Fruit fly (Drosophila melanogaster): ENCODE results near the gene CG3558.

The CG3558 gene

DNA sequence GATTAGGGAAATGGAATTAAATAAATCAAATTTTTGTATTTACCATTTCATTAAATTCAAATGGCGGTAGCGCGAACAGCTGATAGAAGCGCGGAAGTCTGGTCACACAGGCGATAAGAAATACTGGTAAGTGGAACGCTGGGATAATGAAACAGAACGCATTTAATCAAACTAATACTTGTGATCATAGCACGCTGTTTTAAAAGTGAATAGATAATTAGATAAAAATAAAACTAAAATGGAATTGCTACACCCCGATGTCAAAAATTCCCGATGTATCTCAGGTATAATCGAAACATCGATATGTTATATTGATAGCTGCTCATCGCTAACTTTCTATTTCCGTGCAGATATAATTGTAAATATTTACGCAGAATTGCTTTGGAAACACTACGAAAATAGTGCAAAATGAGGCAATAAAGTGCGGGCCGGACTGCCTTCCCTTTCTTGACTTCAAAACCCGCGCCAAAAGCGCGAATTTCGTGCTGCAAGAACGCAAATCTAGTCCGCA, at the start of gene CG3558, which contains the start of gene okr:
Gene CG3558 (plus strand): TSS at position 207 of the 511 bp plus-strand sequence.
Gene okr (minus strand): TSS at position 96 of the 511 bp plus-strand sequence.
- TF ChIP-seq Dll (optimal IDR thresholded peaks at IDR 0.05) (no peak), pan (optimal IDR thresholded peaks at IDR 0.05) (no peak), EcR (GFP tag; optimal IDR thresholded peaks at IDR 0.05) (no peak), usp (GFP tag; optimal IDR thresholded peaks at IDR 0.05) (no peak), psq (optimal IDR thresholded peaks at IDR 0.05) (no peak), CG8478 (optimal IDR thresholded peaks at IDR 0.05) (no peak)

DNA sequence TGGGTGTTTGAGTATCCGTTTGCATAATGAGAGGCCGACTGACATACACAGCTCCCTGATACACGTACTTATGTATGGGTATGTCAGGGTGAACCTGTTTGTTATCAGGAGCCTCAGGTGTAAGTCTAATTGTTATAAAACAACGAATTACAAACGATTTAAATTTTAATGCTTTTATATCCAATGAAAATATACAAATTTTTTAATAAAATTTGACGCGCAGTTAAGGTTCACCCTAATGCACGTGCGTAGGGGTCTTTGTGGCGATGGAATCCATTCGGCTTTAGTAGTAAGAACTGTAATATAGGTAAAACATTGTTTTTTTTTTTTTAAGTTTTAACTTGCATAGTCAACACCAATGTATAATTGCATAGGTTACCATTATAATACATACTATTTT, 48.2 kb upstream of the CG3558 start:
- TF ChIP-seq EcR (GFP tag; optimal IDR thresholded peaks at IDR 0.05) (no peak), usp (GFP tag; optimal IDR thresholded peaks at IDR 0.05) (no peak)

DNA sequence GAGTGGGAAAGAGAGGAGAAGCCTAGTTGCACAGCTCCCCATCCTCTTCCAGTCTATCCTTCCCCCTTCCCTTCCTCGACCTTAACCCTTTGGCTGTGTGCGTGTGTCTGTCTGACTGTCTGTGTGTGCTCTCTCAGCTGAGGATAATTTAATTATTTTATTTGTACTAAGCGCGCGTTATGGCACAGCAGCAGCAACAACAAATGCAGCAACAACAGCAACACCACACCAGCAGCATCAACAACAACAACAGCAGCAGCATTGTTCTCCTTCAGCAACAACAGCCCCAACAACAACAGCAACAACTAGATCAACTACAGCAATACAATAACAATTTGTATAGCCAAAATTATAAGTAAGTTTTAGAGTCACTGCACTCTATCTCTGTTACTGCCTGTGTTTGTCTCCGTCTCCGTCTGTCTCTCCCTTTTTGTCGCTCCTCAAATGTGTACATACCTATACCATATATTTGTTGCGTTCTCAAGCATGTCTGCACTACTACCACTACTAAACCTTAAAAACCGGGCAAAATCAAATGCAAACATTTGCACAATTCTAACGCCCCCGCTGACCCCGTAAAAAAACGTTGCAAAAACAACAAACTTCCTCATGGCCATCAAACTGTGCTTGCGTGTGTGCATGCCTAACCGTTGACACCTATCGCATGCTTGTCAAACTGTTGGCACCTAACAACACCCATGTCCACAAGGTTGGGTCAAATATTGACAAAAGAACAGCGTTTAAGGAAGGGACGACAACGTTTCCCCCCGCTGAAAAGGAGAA, 47.0 kb upstream of the CG3558 start:
- TF ChIP-seq pan (optimal IDR thresholded peaks at IDR 0.05) (no peak), EcR (GFP tag; optimal IDR thresholded peaks at IDR 0.05) (no peak), Dll (optimal IDR thresholded peaks at IDR 0.05) (no peak), usp (GFP tag; optimal IDR thresholded peaks at IDR 0.05) (no peak)

DNA sequence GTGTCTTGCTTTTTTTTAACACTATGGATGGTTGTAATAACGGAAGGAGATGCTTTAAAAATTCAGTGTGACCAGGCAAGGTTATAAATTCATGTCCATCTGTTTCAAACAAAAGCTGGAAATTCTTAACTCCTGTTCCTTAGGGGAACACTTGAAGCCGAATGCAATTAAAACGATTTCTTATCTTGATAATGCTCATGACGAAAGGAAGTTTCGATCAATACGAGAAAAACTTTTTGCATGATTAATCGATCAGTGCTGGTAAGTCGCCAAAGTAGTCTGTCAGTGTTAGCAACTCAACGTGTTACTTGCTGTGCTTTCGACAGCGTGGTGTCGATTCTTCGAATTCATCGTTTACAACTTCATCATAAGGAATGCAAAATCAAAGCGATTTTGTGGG, 38.2 kb upstream of the CG3558 start, which contains the start of gene Rbp9:
Gene Rbp9 (plus strand): TSS at position 291 of the 400 bp plus-strand sequence.
- TF ChIP-seq pan (optimal IDR thresholded peaks at IDR 0.05) (no peak), CG8478 (optimal IDR thresholded peaks at IDR 0.05) (no peak), psq (optimal IDR thresholded peaks at IDR 0.05) (no peak), usp (GFP tag; optimal IDR thresholded peaks at IDR 0.05) (no peak), EcR (GFP tag; optimal IDR thresholded peaks at IDR 0.05) (no peak), Dll (optimal IDR thresholded peaks at IDR 0.05) (no peak)

DNA sequence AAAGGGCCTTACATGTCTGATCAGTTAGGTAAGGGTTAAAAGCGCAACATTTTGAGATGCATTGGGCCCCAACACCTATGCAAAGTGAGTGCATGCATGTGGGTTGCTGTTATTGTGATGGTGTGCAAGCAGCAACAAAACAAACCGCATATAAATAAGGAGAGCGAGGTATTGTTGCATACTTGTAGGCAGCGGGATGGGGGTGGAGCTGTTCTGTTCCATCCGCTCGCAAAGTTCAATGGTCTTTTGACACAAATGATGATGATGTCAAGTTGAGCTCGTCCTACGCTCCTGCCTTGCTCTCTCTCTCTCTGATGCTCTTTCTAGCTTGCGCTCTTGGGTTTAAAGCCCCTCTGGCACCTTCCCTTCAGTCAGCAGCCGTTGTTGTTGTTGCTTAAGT, 37.0 kb upstream of the CG3558 start:
- TF ChIP-seq psq (optimal IDR thresholded peaks at IDR 0.05) (no peak), Dll (optimal IDR thresholded peaks at IDR 0.05) (peak; percentile 46), pan (optimal IDR thresholded peaks at IDR 0.05) (no peak), CG8478 (optimal IDR thresholded peaks at IDR 0.05) (peak; percentile 6), EcR (GFP tag; optimal IDR thresholded peaks at IDR 0.05) (peak in 1 of 2 experiments; percentile 90)

DNA sequence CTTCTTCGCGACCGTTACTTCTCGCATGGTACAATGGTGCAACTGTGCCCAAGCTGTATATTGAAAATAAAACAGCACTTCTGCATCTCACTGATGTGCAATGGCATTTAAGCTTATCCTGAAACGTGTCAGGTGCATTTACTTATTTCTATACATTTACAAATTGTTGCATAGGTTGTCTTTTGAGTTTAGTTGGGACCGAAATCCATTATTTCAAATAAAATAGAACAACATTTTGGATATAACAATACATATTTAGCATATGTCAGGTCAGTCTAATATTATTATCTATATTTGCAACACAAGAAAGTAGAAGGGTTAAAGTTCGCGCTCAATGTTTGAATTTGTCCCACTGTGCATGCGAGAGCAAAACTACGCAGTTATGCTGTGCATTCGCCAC, 36.3 kb upstream of the CG3558 start:
- TF ChIP-seq EcR (GFP tag; optimal IDR thresholded peaks at IDR 0.05) = no peak
- no peak for TF ChIP-seq usp (GFP tag; optimal IDR thresholded peaks at IDR 0.05)
- no peak for TF ChIP-seq psq (optimal IDR thresholded peaks at IDR 0.05)
- TF ChIP-seq CG8478 (optimal IDR thresholded peaks at IDR 0.05) = no peak

- TF ChIP-seq pan (optimal IDR thresholded peaks at IDR 0.05) (no peak), Dll (optimal IDR thresholded peaks at IDR 0.05) (no peak), EcR (GFP tag; optimal IDR thresholded peaks at IDR 0.05) (no peak), CG8478 (optimal IDR thresholded peaks at IDR 0.05) (no peak), psq (optimal IDR thresholded peaks at IDR 0.05) (no peak), usp (GFP tag; optimal IDR thresholded peaks at IDR 0.05) (no peak)
These were observed 35.7 kb upstream of the CG3558 start for dm6 chr2L:2956992-2957391.

DNA sequence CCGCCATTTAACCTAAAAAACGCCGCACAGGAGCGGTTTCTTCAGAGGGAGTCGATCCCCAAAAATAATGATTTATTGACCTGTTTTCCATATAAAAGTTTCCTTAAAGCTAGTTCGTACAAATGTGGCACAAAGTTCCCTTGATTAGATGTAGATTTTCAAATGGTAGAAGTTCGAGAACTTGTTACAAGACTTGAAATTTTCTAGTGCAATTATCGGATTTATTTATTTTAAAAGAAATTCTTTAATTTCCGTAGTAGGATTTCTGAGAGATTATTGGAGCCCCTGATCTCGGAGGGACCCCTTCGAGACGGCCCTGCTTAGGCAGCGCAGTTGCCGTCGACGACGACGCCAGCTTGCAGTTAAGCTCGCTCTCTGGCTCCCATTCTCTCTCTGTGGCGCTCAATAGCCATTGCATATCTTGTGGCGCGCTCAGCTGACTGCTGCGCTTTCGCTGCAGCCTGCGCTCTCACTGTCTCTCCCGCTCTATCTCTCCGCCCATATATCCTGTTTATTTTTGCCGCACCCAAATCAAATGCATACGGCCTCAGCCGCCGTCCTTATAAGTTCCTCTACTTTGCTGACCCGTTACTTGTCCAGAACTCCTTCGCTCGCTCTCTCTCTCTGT, 35.0 kb upstream of the CG3558 start:
- TF ChIP-seq usp (GFP tag; optimal IDR thresholded peaks at IDR 0.05) (no peak), Dll (optimal IDR thresholded peaks at IDR 0.05) (no peak), pan (optimal IDR thresholded peaks at IDR 0.05) (no peak), psq (optimal IDR thresholded peaks at IDR 0.05) (no peak), CG8478 (optimal IDR thresholded peaks at IDR 0.05) (no peak), EcR (GFP tag; optimal IDR thresholded peaks at IDR 0.05) (no peak)

DNA sequence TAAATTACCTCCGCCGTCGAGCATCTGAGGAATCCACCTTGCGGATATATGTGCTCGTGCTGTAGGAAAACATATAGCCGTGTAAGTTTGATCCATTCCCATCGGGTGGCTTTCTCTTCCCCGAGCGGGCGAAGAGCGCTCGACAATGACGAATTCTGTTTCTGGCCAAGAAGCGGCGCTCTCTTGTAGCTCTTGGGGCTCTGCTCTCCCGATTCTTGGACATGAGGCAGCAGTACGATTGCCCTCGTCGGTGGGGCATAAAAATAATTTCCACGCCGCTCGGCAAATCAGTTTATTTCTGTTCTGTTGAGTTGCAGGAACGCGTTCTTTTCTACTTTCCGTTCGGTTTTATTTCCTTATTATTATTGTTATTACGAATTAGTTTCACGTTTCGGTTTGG, 33.8 kb upstream of the CG3558 start:
- TF ChIP-seq usp (GFP tag; optimal IDR thresholded peaks at IDR 0.05) (no peak), Dll (optimal IDR thresholded peaks at IDR 0.05) (no peak), EcR (GFP tag; optimal IDR thresholded peaks at IDR 0.05) (no peak), pan (optimal IDR thresholded peaks at IDR 0.05) (no peak), CG8478 (optimal IDR thresholded peaks at IDR 0.05) (no peak), psq (optimal IDR thresholded peaks at IDR 0.05) (no peak)

- TF ChIP-seq psq (optimal IDR thresholded peaks at IDR 0.05) (no peak), EcR (GFP tag; optimal IDR thresholded peaks at IDR 0.05) (no peak), CG8478 (optimal IDR thresholded peaks at IDR 0.05) (no peak), Dll (optimal IDR thresholded peaks at IDR 0.05) (no peak), usp (GFP tag; optimal IDR thresholded peaks at IDR 0.05) (no peak), pan (optimal IDR thresholded peaks at IDR 0.05) (no peak)
These were observed 25.8 kb upstream of the CG3558 start for dm6 chr2L:2966917-2967316.

dm6 chr2L:2969438-2969837, 23.2 kb upstream of the CG3558 start, which contains the start of gene Ts:
TSS of gene Ts (minus strand) at chr2L:2969638.
- no peak for TF ChIP-seq EcR (GFP tag; optimal IDR thresholded peaks at IDR 0.05)
- TF ChIP-seq Dll (optimal IDR thresholded peaks at IDR 0.05) = no peak
- no peak for TF ChIP-seq pan (optimal IDR thresholded peaks at IDR 0.05)
- no peak for TF ChIP-seq CG8478 (optimal IDR thresholded peaks at IDR 0.05)
- TF ChIP-seq usp (GFP tag; optimal IDR thresholded peaks at IDR 0.05) = no peak
- no peak for TF ChIP-seq psq (optimal IDR thresholded peaks at IDR 0.05)

dm6 chr2L:2972439-2972936, 20.2 kb upstream of the CG3558 start, which contains the start of the genes Rrp1 and gammaTub23C:
TSS of gene Rrp1 (minus strand) at chr2L:2972508.
TSS of gene gammaTub23C (plus strand) at chr2L:2972891.
- no peak for TF ChIP-seq EcR (GFP tag; optimal IDR thresholded peaks at IDR 0.05)
- TF ChIP-seq Dll (optimal IDR thresholded peaks at IDR 0.05) = no peak
- TF ChIP-seq pan (optimal IDR thresholded peaks at IDR 0.05) = no peak
- no peak for TF ChIP-seq CG8478 (optimal IDR thresholded peaks at IDR 0.05)
- no peak for TF ChIP-seq usp (GFP tag; optimal IDR thresholded peaks at IDR 0.05)
- TF ChIP-seq psq (optimal IDR thresholded peaks at IDR 0.05) = no peak

All from whole organism.